Worm (Caenorhabditis elegans) whole organism, late embryonic: Measurements from ENCODE around the gene mrpl-11.

Experiments
- ama-1 ChIP-seq: fragments of 150-350 bp; optimal IDR thresholded peaks from 2 replicates; lab custom pipeline; 2014
- hlh-6 ChIP-seq: sonication (generic microtip); optimal IDR thresholded peaks from 2 replicates; lab custom pipeline; 2016; ENCODE audit warnings: missing genotype, missing genetic modification characterization, missing compliant biosample characterization
- pqm-1 ChIP-seq: sonication (generic microtip); optimal IDR thresholded peaks from 2 replicates; lab custom pipeline; 2016; ENCODE audit warnings: missing genetic modification characterization, missing compliant biosample characterization
- rnt-1 ChIP-seq: sonication (generic microtip); optimal IDR thresholded peaks from 2 replicates; lab custom pipeline; 2016; ENCODE audit warnings: missing genetic modification characterization, missing compliant biosample characterization

ce11 chrIII:8719769-8720252 lies 2.4 kb downstream of the mrpl-11 start, which contains the start of gene hipr-1:
- no peak for TF ChIP-seq rnt-1
- no peak for TF ChIP-seq pqm-1 (tag; lab: Kevin White, UChicago)
- no peak for TF ChIP-seq ama-1 (lab: Kevin White, UChicago)
- TF ChIP-seq hlh-6, result no peak
